Worm (Caenorhabditis elegans) whole organism, mixed stage, embryonic: ENCODE results near the gene C47D12.2.
A peak's percentile ranks its signal among the peaks of the same experiment; 100 is the strongest.

ENCODE experiments used
- M03D4.4 ChIP-seq: sonication (generic microtip); optimal IDR thresholded peaks from 2 replicates; lab custom pipeline; 2017; ENCODE audit warnings: mild to moderate bottlenecking, missing genetic modification characterization, missing compliant biosample characterization
- bed-3 ChIP-seq: fragments of 200-800 bp; sonication (Bioruptor generic); optimal IDR thresholded peaks from 3 replicates; lab custom pipeline; 2018; ENCODE audit warnings: mild to moderate bottlenecking, missing genetic modification characterization, moderate library complexity, missing compliant biosample characterization
- ceh-39 ChIP-seq: fragments of 150-350 bp; optimal IDR thresholded peaks from 2 replicates; lab custom pipeline; 2014; ENCODE audit warnings: missing biosample characterization, missing genetic modification characterization
- ceh-43 ChIP-seq: fragments of 200-800 bp; sonication (Bioruptor generic); optimal IDR thresholded peaks from 2 replicates; lab custom pipeline; 2018; ENCODE audit warnings: mild to moderate bottlenecking, missing genetic modification characterization, moderate library complexity, missing compliant biosample characterization
- ces-1 ChIP-seq: fragments of 150-350 bp; optimal IDR thresholded peaks from 2 replicates; lab custom pipeline; 2014; ENCODE audit warnings: missing biosample characterization, missing genetic modification reagents, missing genetic modification characterization
- cnd-1 ChIP-seq: fragments of 200-800 bp; sonication (Bioruptor generic); optimal IDR thresholded peaks from 2 replicates; lab custom pipeline; 2018; ENCODE audit warnings: mild to moderate bottlenecking, missing genetic modification characterization, missing compliant biosample characterization
- drap-1 ChIP-seq: fragments of 200-800 bp; sonication (Bioruptor generic); optimal IDR thresholded peaks from 3 replicates; lab custom pipeline; 2018; ENCODE audit warnings: mild to moderate bottlenecking, missing genetic modification characterization, missing compliant biosample characterization
- elt-1 ChIP-seq: sonication (generic microtip); optimal IDR thresholded peaks from 2 replicates; lab custom pipeline; 2017; ENCODE audit warnings: missing genetic modification characterization, mild to moderate bottlenecking, missing compliant biosample characterization, antibody characterized with exemption, moderate library complexity, borderline replicate concordance; ENCODE audit not compliant: insufficient read depth
- elt-3 ChIP-seq: fragments of 150-350 bp; optimal IDR thresholded peaks from 2 replicates; lab custom pipeline; 2014; ENCODE audit warnings: missing biosample characterization, missing genetic modification characterization
- flh-1 ChIP-seq: fragments of 200-800 bp; sonication (Bioruptor generic); optimal IDR thresholded peaks from 2 replicates; lab custom pipeline; 2018; ENCODE audit warnings: mild to moderate bottlenecking, missing genetic modification characterization, moderate library complexity, missing compliant biosample characterization
- ham-2 ChIP-seq: fragments of 200-800 bp; sonication (Bioruptor generic); optimal IDR thresholded peaks from 2 replicates; lab custom pipeline; 2018; ENCODE audit warnings: mild to moderate bottlenecking, missing genetic modification characterization, missing compliant biosample characterization
- hlh-1 ChIP-seq: fragments of 150-350 bp; optimal IDR thresholded peaks from 2 replicates; lab custom pipeline; 2014; ENCODE audit warnings: missing biosample characterization, missing genetic modification reagents, missing genetic modification characterization
- lin-13 ChIP-seq: fragments of 150-350 bp; optimal IDR thresholded peaks from 2 replicates; lab custom pipeline; 2014; ENCODE audit warnings: missing biosample characterization, missing genetic modification characterization
- lsy-2 ChIP-seq: fragments of 150-350 bp; optimal IDR thresholded peaks from 2 replicates; lab custom pipeline; 2014; ENCODE audit warnings: missing biosample characterization, missing genetic modification characterization
- mab-5 ChIP-seq: fragments of 150-350 bp; optimal IDR thresholded peaks from 2 replicates; lab custom pipeline; 2014; ENCODE audit warnings: missing biosample characterization, missing genetic modification characterization
- mep-1 ChIP-seq: fragments of 150-350 bp; optimal IDR thresholded peaks from 2 replicates; lab custom pipeline; 2017; ENCODE audit warnings: missing biosample characterization, missing genetic modification reagents, missing genetic modification characterization, inconsistent platforms
- mls-2 ChIP-seq: sonication (generic microtip); optimal IDR thresholded peaks from 2 replicates; lab custom pipeline; 2016; ENCODE audit warnings: mild to moderate bottlenecking, missing genetic modification characterization, moderate library complexity, missing compliant biosample characterization
- nhr-12 ChIP-seq: fragments of 150-350 bp; optimal IDR thresholded peaks from 2 replicates; lab custom pipeline; 2014; ENCODE audit warnings: missing biosample characterization, missing genetic modification characterization
- nhr-2 ChIP-seq: fragments of 150-350 bp; optimal IDR thresholded peaks from 2 replicates; lab custom pipeline; 2014; ENCODE audit warnings: missing biosample characterization, missing genetic modification characterization
- nhr-237 ChIP-seq: fragments of 150-350 bp; optimal IDR thresholded peaks from 2 replicates; lab custom pipeline; 2014; ENCODE audit warnings: missing biosample characterization, missing genetic modification characterization
- nhr-28 ChIP-seq: fragments of 150-350 bp; optimal IDR thresholded peaks from 2 replicates; lab custom pipeline; 2014; ENCODE audit warnings: missing biosample characterization, missing genetic modification characterization
- nhr-76 ChIP-seq: sonication (generic microtip); optimal IDR thresholded peaks from 2 replicates; lab custom pipeline; 2017; ENCODE audit warnings: missing biosample characterization, missing genetic modification characterization
- pha-4 ChIP-seq: fragments of 150-350 bp; optimal IDR thresholded peaks from 2 replicates; lab custom pipeline; 2018; ENCODE audit warnings: missing biosample characterization, missing genetic modification reagents, missing genetic modification characterization
- sem-2 ChIP-seq: fragments of 200-800 bp; sonication (Bioruptor generic); optimal IDR thresholded peaks from 2 replicates; lab custom pipeline; 2018; ENCODE audit warnings: mild to moderate bottlenecking, missing genetic modification characterization, missing compliant biosample characterization
- snpc-4 ChIP-seq: fragments of 150-350 bp; optimal IDR thresholded peaks from 2 replicates; lab custom pipeline; 2014; ENCODE audit warnings: missing biosample characterization, missing genetic modification characterization
- sptf-1 ChIP-seq: sonication (generic microtip); optimal IDR thresholded peaks from 2 replicates; lab custom pipeline; 2017; ENCODE audit warnings: mild to moderate bottlenecking, missing genetic modification characterization, moderate library complexity, missing compliant biosample characterization
- tbx-8 ChIP-seq: fragments of 200-800 bp; sonication (Bioruptor generic); optimal IDR thresholded peaks from 2 replicates; lab custom pipeline; 2018; ENCODE audit warnings: mild to moderate bottlenecking, missing genetic modification characterization, moderate library complexity, missing compliant biosample characterization
- unc-120 ChIP-seq: sonication (generic microtip); optimal IDR thresholded peaks from 2 replicates; lab custom pipeline; 2017; ENCODE audit warnings: missing genetic modification characterization, missing compliant biosample characterization; ENCODE audit not compliant: poor library complexity, severe bottlenecking
- unc-62 ChIP-seq: fragments of 150-350 bp; optimal IDR thresholded peaks from 2 replicates; lab custom pipeline; 2014; ENCODE audit warnings: missing biosample characterization, missing genetic modification reagents, missing genetic modification characterization
- zip-8 ChIP-seq: fragments of 150-350 bp; optimal IDR thresholded peaks from 2 replicates; lab custom pipeline; 2014; ENCODE audit warnings: missing biosample characterization, missing genetic modification characterization
- ztf-11 ChIP-seq: fragments of 150-350 bp; optimal IDR thresholded peaks from 2 replicates; lab custom pipeline; 2014; ENCODE audit warnings: missing biosample characterization, missing genetic modification characterization

Gene C47D12.2

DNA sequence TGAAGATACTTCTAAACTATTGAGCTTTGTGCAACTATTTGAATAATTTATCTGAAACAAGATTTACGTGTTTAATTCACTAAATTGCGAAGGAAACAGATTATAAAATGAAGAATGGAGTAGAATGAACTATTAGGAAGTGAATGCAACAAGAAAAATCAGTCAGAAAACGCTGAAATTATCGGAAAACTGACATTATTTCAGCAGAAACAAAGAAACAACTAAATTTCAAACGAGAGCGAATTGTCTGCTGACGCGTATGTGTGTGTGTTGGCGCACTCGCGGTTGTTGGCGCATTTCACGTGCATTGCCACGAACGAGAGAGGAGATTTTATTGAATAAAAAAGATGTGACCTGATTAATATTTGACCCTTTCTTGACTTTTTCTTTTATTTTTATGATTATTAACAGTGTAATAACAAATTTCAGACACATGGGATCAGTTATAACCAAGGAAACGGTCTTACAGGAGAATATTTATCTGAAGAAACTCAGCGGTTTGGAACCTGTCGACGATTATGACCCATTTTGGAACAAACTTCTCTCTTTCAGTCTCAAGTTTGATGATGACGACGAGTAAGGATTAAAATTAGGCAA lies at the start of gene C47D12.2, which contains the start of gene trr-1:
Gene C47D12.2 (plus strand): TSS at position 430 of the 597 bp plus-strand sequence.
Gene trr-1 (minus strand): TSS at position 51 of the 597 bp plus-strand sequence.
- TF ChIP-seq lin-13 (tag; lab: Kevin White, UChicago) (peak; percentile 72), pha-4 (tag; lab: Kevin White, UChicago) (peak; percentile 49), mep-1 (no peak), ces-1 (no peak)

DNA sequence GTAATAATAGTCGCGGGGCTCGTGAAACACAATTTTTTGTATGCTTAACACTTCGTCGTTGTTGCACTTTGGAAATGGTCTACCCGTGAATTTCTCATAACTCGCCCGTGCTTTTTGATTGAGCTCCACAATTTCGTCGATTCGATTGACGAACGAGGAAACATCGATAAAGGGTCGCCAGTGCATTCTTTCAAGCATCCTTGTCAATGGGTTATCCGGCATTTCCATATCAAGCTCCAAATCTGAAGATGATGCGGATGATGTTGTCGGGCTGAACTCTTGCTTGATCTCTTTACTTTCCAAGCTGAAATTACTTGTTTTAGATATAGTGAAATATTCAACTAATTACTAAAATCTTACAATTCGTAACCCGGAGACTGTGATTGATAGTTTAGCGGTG lies 48.2 kb upstream of the C47D12.2 start:
- no peak for TF ChIP-seq mls-2 (tag; lab: Kevin White, UChicago)
- TF ChIP-seq tbx-8 (GFP tag; lab: Kevin White, UChicago): no peak
- no peak for TF ChIP-seq cnd-1 (tag; lab: Kevin White, UChicago)
- TF ChIP-seq lin-13 (tag; lab: Kevin White, UChicago): no peak
- TF ChIP-seq nhr-28 (tag; lab: Kevin White, UChicago): no peak
- TF ChIP-seq flh-1 (GFP tag; lab: Kevin White, UChicago): no peak
- no peak for TF ChIP-seq lsy-2 (tag; lab: Kevin White, UChicago)
- no peak for TF ChIP-seq bed-3 (GFP tag; lab: Kevin White, UChicago)
- TF ChIP-seq elt-1: no peak
- no peak for TF ChIP-seq elt-3
- TF ChIP-seq unc-62 (GFP tag; lab: Kevin White, UChicago): no peak
- no peak for TF ChIP-seq hlh-1 (tag; lab: Kevin White, UChicago)
- no peak for TF ChIP-seq nhr-2

DNA sequence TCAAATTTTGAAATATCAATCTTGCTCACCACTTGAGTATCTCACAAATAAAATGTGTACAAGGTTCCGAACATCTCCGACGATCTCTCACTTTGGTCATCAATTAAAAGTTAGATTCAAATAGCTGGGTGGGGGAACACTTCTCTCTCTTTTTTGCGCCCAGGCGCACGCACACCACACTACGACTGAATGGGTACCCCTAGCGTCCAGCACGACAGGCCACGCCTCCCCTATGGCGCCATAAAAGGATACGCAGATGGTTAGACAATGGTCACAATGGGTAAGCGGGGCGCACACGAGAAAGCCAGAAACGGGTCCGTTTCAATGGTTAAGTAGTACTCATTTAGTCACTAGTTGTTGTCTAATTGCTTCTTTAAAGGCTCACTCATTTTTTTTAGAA lies 46.1 kb upstream of the C47D12.2 start:
- no peak for TF ChIP-seq ces-1
- peak; percentile 19 for TF ChIP-seq sptf-1 (tag; lab: Kevin White, UChicago)
- TF ChIP-seq ztf-11 (tag; lab: Kevin White, UChicago): peak; percentile 21
- TF ChIP-seq cnd-1 (tag; lab: Kevin White, UChicago): peak; percentile 4
- TF ChIP-seq tbx-8 (GFP tag; lab: Kevin White, UChicago): no peak
- no peak for TF ChIP-seq pha-4 (tag; lab: Kevin White, UChicago)
- TF ChIP-seq flh-1 (GFP tag; lab: Kevin White, UChicago): no peak
- TF ChIP-seq elt-3: no peak
- TF ChIP-seq nhr-76: no peak
- no peak for TF ChIP-seq nhr-28 (tag; lab: Kevin White, UChicago)
- no peak for TF ChIP-seq mep-1
- no peak for TF ChIP-seq M03D4.4 (tag; lab: Kevin White, UChicago)
- no peak for TF ChIP-seq sem-2 (GFP tag; lab: Kevin White, UChicago)

DNA sequence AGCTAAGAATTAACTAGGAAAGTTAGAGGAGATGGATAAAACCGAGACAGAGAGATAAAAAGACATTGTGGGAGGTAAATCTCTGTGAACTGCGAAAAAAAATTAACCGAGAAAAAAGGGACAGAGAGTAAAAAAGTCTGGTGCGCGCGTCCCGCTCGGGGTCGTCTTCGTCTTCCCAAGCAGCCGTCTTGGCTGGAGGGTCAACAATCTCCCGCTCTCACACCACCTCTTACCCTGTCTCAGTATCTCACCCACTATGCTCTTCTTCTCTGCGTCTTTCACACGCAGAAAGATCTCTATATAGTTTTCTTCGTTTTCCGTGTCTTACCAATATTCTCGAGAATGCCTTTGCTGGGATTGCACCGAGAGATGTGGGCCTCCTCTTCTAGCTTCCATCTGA lies 43.4 kb upstream of the C47D12.2 start:
- TF ChIP-seq nhr-2 (peak; percentile 8), M03D4.4 (tag; lab: Kevin White, UChicago) (no peak), lsy-2 (tag; lab: Kevin White, UChicago) (peak; percentile 3), mep-1 (peak; percentile 44), hlh-1 (tag; lab: Kevin White, UChicago) (peak; percentile 12), pha-4 (tag; lab: Kevin White, UChicago) (peak; percentile 44), cnd-1 (tag; lab: Kevin White, UChicago) (peak; percentile 6), zip-8 (tag; lab: Kevin White, UChicago) (no peak), bed-3 (GFP tag; lab: Kevin White, UChicago) (no peak), snpc-4 (tag; lab: Kevin White, UChicago) (no peak), mls-2 (tag; lab: Kevin White, UChicago) (no peak), lin-13 (tag; lab: Kevin White, UChicago) (no peak), unc-62 (GFP tag; lab: Kevin White, UChicago) (no peak), ceh-43 (GFP tag; lab: Kevin White, UChicago) (no peak), nhr-237 (tag; lab: Kevin White, UChicago) (peak; percentile 12), nhr-12 (tag; lab: Kevin White, UChicago) (no peak), mab-5 (no peak), nhr-28 (tag; lab: Kevin White, UChicago) (no peak), elt-3 (no peak), ceh-39 (tag; lab: Kevin White, UChicago) (no peak), unc-120 (tag; lab: Kevin White, UChicago) (peak; percentile 59)
- TF ChIP-seq, all 35 proteins: peak for 8

DNA sequence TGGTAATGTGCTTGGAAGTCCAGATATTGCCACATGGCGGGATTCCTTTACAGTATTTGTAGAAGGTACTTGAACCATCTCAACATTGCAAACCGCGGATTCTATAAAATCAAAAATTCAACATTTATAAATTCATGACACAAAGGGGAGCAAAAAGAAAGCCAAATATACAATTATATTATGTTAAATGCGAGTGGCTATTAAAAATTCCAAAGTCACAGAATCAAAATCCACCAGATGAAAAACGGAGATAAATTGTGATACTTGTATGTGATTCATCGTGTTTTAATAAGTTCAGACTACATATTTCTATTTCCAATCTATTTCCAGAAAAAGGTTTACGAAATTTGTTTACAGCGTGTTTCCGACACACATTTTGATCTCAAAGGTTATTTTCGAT lies 42.6 kb upstream of the C47D12.2 start, which contains the start of gene din-1:
Gene din-1 (minus strand): TSS at position 101 of the 400 bp plus-strand sequence.
- TF ChIP-seq drap-1 (GFP tag; lab: Kevin White, UChicago) (no peak), nhr-76 (no peak), mls-2 (tag; lab: Kevin White, UChicago) (no peak), ham-2 (GFP tag; lab: Kevin White, UChicago) (no peak)
- TF ChIP-seq, all 35 proteins: peak for 0
